Worm (Caenorhabditis elegans) whole organism, young adult: ENCODE measurements around the gene sek-4.

Experiments used
- F55B11.4 ChIP-seq: sonication (generic microtip); optimal IDR thresholded peaks from 2 replicates; lab custom pipeline; 2016; ENCODE audit warnings: missing compliant biosample characterization, missing genetic modification characterization, borderline replicate concordance; ENCODE audit not compliant: insufficient read depth
- ceh-100 ChIP-seq: fragments of 200-800 bp; sonication (Bioruptor generic); IDR thresholded peaks from 2 replicates; pipeline ENCODE4 v1.3.6; 2022; ENCODE audit warnings: missing genetic modification reagents, missing genetic modification characterization, missing compliant biosample characterization
- lin-54 ChIP-seq: fragments of 200-800 bp; sonication (Bioruptor generic); optimal IDR thresholded peaks from 2 replicates; lab custom pipeline; 2018; ENCODE audit warnings: mild to moderate bottlenecking, missing genetic modification characterization, missing compliant biosample characterization
- mel-28 ChIP-seq: sonication (generic microtip); optimal IDR thresholded peaks from 2 replicates; lab custom pipeline; 2016; ENCODE audit warnings: borderline replicate concordance, mild to moderate bottlenecking, missing genetic modification characterization, missing compliant biosample characterization
- sea-2 ChIP-seq: fragments of 200-800 bp; sonication (Bioruptor generic); IDR thresholded peaks from 2 replicates; pipeline ENCODE4 v1.3.6; 2022; ENCODE audit warnings: missing genetic modification characterization, missing compliant biosample characterization

- TF ChIP-seq lin-54 (GFP tag; lab: Kevin White, UChicago) (no peak), ceh-100 (no peak), F55B11.4 (tag; lab: Kevin White, UChicago) (no peak), sea-2 (no peak), mel-28 (tag; lab: Kevin White, UChicago) (no peak)
These were observed 12.8 kb downstream of the sek-4 start for ce11 chrX:5387629-5388028.
